Fruit fly (Drosophila melanogaster): ENCODE results near the gene Try29F.

DNA sequence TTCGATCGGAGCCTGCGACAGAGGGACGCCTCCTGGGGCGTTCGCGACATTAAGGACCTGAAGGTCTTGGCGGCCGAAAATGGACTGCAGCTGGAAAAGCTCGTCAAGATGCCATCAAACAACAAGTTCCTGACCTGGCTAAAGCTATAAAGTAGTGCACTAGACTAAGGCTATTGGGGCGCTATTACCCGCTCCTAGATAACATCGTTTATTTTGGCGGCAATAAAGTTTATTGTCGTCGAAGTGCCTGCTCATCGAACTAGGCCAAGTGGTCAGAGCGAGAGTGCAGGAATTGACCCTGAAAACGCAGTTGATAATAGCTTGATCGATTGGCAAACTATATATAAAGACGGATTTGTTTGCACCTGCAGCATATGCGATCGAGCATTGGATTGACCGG, at the start of gene Try29F:
- no peak for TF ChIP-seq rgr (GFP tag; optimal IDR thresholded peaks at IDR 0.05)
- no peak for TF ChIP-seq psq (GFP tag; optimal IDR thresholded peaks at IDR 0.05)
- TF ChIP-seq N (GFP tag; optimal IDR thresholded peaks at IDR 0.05) = no peak

Data from whole organism, wandering third instar larva.